Worm (Caenorhabditis elegans) whole organism, early embryonic: Measurements from ENCODE around the gene Y37A1A.3.

Source experiments
- B0310.2 ChIP-seq: sonication (generic microtip); optimal IDR thresholded peaks from 2 replicates; lab custom pipeline; 2016; ENCODE audit warnings: mild to moderate bottlenecking, missing genetic modification characterization, missing compliant biosample characterization
- F13C5.2 ChIP-seq: sonication (generic microtip); optimal IDR thresholded peaks from 2 replicates; lab custom pipeline; 2017; ENCODE audit warnings: mild to moderate bottlenecking, missing genetic modification characterization, inconsistent platforms, missing compliant biosample characterization
- aly-1 ChIP-seq: sonication (generic microtip); optimal IDR thresholded peaks from 2 replicates; lab custom pipeline; 2016; ENCODE audit warnings: missing genetic modification characterization, missing compliant biosample characterization
- ama-1 ChIP-seq: fragments of 150-350 bp; optimal IDR thresholded peaks from 2 replicates; lab custom pipeline; 2014
- ceh-13 ChIP-seq: fragments of 200-800 bp; sonication (Bioruptor generic); optimal IDR thresholded peaks from 2 replicates; lab custom pipeline; 2018; ENCODE audit warnings: mild to moderate bottlenecking, missing genetic modification characterization, missing compliant biosample characterization
- ceh-36 ChIP-seq: sonication (generic microtip); optimal IDR thresholded peaks from 2 replicates; lab custom pipeline; 2016; ENCODE audit warnings: missing genetic modification characterization, inconsistent platforms, missing compliant biosample characterization
- ets-7 ChIP-seq: sonication (generic microtip); optimal IDR thresholded peaks from 2 replicates; lab custom pipeline; 2016; ENCODE audit warnings: missing genotype, missing genetic modification characterization, missing compliant biosample characterization
- flt-1 ChIP-seq: fragments of 200-800 bp; sonication (Bioruptor generic); IDR thresholded peaks from 2 replicates; pipeline ENCODE4 v1.3.6; 2022; ENCODE audit warnings: missing genetic modification characterization, missing compliant biosample characterization
- hmbx-1 ChIP-seq: sonication (generic microtip); optimal IDR thresholded peaks from 2 replicates; lab custom pipeline; 2016; ENCODE audit warnings: mild to moderate bottlenecking, missing genetic modification characterization, missing compliant biosample characterization
- hmg-4 ChIP-seq: fragments of 200-800 bp; sonication (Bioruptor generic); optimal IDR thresholded peaks from 2 replicates; lab custom pipeline; 2018; ENCODE audit warnings: mild to moderate bottlenecking, missing genetic modification characterization, missing compliant biosample characterization
- hnd-1 ChIP-seq: sonication (generic microtip); optimal IDR thresholded peaks from 2 replicates; lab custom pipeline; 2016; ENCODE audit warnings: missing genetic modification characterization, missing compliant biosample characterization
- pes-1 ChIP-seq: fragments of 200-800 bp; sonication (Bioruptor generic); IDR thresholded peaks from 2 replicates; pipeline ENCODE4 v1.3.6; 2022; ENCODE audit warnings: missing genetic modification reagents, missing genetic modification characterization, missing compliant biosample characterization
- scrt-1 ChIP-seq: fragments of 200-800 bp; sonication (Bioruptor generic); IDR thresholded peaks from 2 replicates; pipeline ENCODE4 v1.3.6; 2022; ENCODE audit warnings: missing genetic modification characterization, missing compliant biosample characterization
- sea-1 ChIP-seq: fragments of 200-800 bp; sonication (Bioruptor generic); conservative IDR thresholded peaks from 2 replicates; pipeline ENCODE4 v1.3.6; 2022; ENCODE audit warnings: missing genetic modification characterization, missing compliant biosample characterization
- tbx-11 ChIP-seq: fragments of 200-800 bp; sonication (Bioruptor generic); IDR thresholded peaks from 2 replicates; pipeline ENCODE4 v1.3.6; 2022; ENCODE audit warnings: missing genetic modification characterization, missing compliant biosample characterization
- tbx-37 ChIP-seq: fragments of 200-800 bp; sonication (Bioruptor generic); conservative IDR thresholded peaks from 2 replicates; pipeline ENCODE4 v1.3.6; 2022; ENCODE audit warnings: missing genetic modification reagents, missing genetic modification characterization, missing compliant biosample characterization
- tra-4 ChIP-seq: sonication (generic microtip); optimal IDR thresholded peaks from 2 replicates; lab custom pipeline; 2017; ENCODE audit warnings: missing genetic modification characterization, missing compliant biosample characterization

The Y37A1A.3 gene

ce11 chrIV:13910931-13911330 lies 8.3 kb upstream of the Y37A1A.3 start:
- TF ChIP-seq ceh-36 (no peak), sea-1 (GFP tag; lab: Robert Waterston, UW) (no peak), hnd-1 (tag; lab: Kevin White, UChicago) (no peak), aly-1 (tag; lab: Kevin White, UChicago) (no peak), tbx-11 (GFP tag; lab: Robert Waterston, UW) (no peak), B0310.2 (tag; lab: Kevin White, UChicago) (no peak), hmbx-1 (tag; lab: Kevin White, UChicago) (no peak), tra-4 (tag; lab: Kevin White, UChicago) (no peak), ceh-13 (no peak), ama-1 (lab: Kevin White, UChicago) (no peak), hmg-4 (GFP tag; lab: Kevin White, UChicago) (no peak), pes-1 (GFP tag; lab: Robert Waterston, UW) (no peak), F13C5.2 (tag; lab: Kevin White, UChicago) (no peak), scrt-1 (GFP tag; lab: Robert Waterston, UW) (no peak), tbx-37 (GFP tag; lab: Robert Waterston, UW) (no peak), ets-7 (tag; lab: Kevin White, UChicago) (no peak), flt-1 (GFP tag; lab: Robert Waterston, UW) (no peak)

- no peak for TF ChIP-seq hmg-4 (GFP tag; lab: Kevin White, UChicago)
- TF ChIP-seq aly-1 (tag; lab: Kevin White, UChicago), result no peak
- TF ChIP-seq ets-7 (tag; lab: Kevin White, UChicago), result no peak
- no peak for TF ChIP-seq tbx-37 (GFP tag; lab: Robert Waterston, UW)
Measured at ce11 chrIV:13906369-13906768, 3.7 kb upstream of the Y37A1A.3 start.

- TF ChIP-seq pes-1 (GFP tag; lab: Robert Waterston, UW) (0 out of 2 replicates have a peak, but pooled peaks have one; percentile 7), tbx-11 (GFP tag; lab: Robert Waterston, UW) (no peak)
Measured at ce11 chrIV:13893103-13893502, 9.6 kb downstream of the Y37A1A.3 start.

- TF ChIP-seq flt-1 (GFP tag; lab: Robert Waterston, UW) (no peak), F13C5.2 (tag; lab: Kevin White, UChicago) (no peak), tbx-37 (GFP tag; lab: Robert Waterston, UW) (no peak), B0310.2 (tag; lab: Kevin White, UChicago) (no peak), aly-1 (tag; lab: Kevin White, UChicago) (no peak), ets-7 (tag; lab: Kevin White, UChicago) (no peak), tbx-11 (GFP tag; lab: Robert Waterston, UW) (no peak), sea-1 (GFP tag; lab: Robert Waterston, UW) (no peak), hmbx-1 (tag; lab: Kevin White, UChicago) (no peak), ceh-13 (no peak), ceh-36 (no peak), hnd-1 (tag; lab: Kevin White, UChicago) (no peak), tra-4 (tag; lab: Kevin White, UChicago) (no peak), pes-1 (GFP tag; lab: Robert Waterston, UW) (no peak), hmg-4 (GFP tag; lab: Kevin White, UChicago) (no peak), scrt-1 (GFP tag; lab: Robert Waterston, UW) (no peak), ama-1 (lab: Kevin White, UChicago) (no peak)
Measured at ce11 chrIV:13888164-13888518, 14.5 kb downstream of the Y37A1A.3 start.

ce11 chrIV:13887408-13888163 lies 15.1 kb downstream of the Y37A1A.3 start, which contains the start of gene lin-66:
Gene lin-66 (plus strand): TSS chrIV:13888079.
- peak; percentile 26; the same call in 1 of the 2 replicates for TF ChIP-seq sea-1 (GFP tag; lab: Robert Waterston, UW)
- TF ChIP-seq hnd-1 (tag; lab: Kevin White, UChicago), result no peak
- TF ChIP-seq flt-1 (GFP tag; lab: Robert Waterston, UW), result no peak
- no peak for TF ChIP-seq scrt-1 (GFP tag; lab: Robert Waterston, UW)
- TF ChIP-seq tbx-37 (GFP tag; lab: Robert Waterston, UW), result no peak
- peak; percentile 28 for TF ChIP-seq ets-7 (tag; lab: Kevin White, UChicago)
- no peak for TF ChIP-seq hmbx-1 (tag; lab: Kevin White, UChicago)
- TF ChIP-seq ceh-13, result no peak
- peak; percentile 73 for TF ChIP-seq F13C5.2 (tag; lab: Kevin White, UChicago)
- peak; percentile 36 for TF ChIP-seq aly-1 (tag; lab: Kevin White, UChicago)
- TF ChIP-seq tra-4 (tag; lab: Kevin White, UChicago), result no peak
- TF ChIP-seq hmg-4 (GFP tag; lab: Kevin White, UChicago), result peak; percentile 77

- TF ChIP-seq tbx-37 (GFP tag; lab: Robert Waterston, UW), result no peak
- no peak for TF ChIP-seq ets-7 (tag; lab: Kevin White, UChicago)
Measured at ce11 chrIV:13883922-13884321, 18.8 kb downstream of the Y37A1A.3 start.

ce11 chrIV:13882573-13882972 lies 20.1 kb downstream of the Y37A1A.3 start, which contains the start of gene thoc-7:
Gene thoc-7 (plus strand): TSS chrIV:13882734.
- TF ChIP-seq tra-4 (tag; lab: Kevin White, UChicago) (no peak), ceh-36 (no peak), aly-1 (tag; lab: Kevin White, UChicago) (no peak), B0310.2 (tag; lab: Kevin White, UChicago) (no peak)
